Fruit fly (Drosophila melanogaster): Measurements from ENCODE around the gene CG2924.

The CG2924 gene

dm6 chrX:2318369-2318768, 47.8 kb upstream of the CG2924 start (continued):
- TF ChIP-seq CG14860 (GFP tag; IDR thresholded peaks at IDR 0.05; ENCODE audit: partially characterized antibody) (no peak), trh (GFP tag; optimal IDR thresholded peaks at IDR 0.05) (no peak), ash1 (GFP tag; optimal IDR thresholded peaks at IDR 0.05) (no peak), sob (GFP tag; IDR thresholded peaks at IDR 0.05) (peak; percentile 58; the same call in 1 of the 2 replicates), CG10274 (GFP tag; optimal IDR thresholded peaks at IDR 0.05) (no peak), Atf3 (GFP tag; optimal IDR thresholded peaks at IDR 0.05) (no peak), D (optimal IDR thresholded peaks at IDR 0.05) (no peak), D (GFP tag; optimal IDR thresholded peaks at IDR 0.05) (peak; percentile 55), row (GFP tag; IDR thresholded peaks at IDR 0.05) (peak; percentile 89), unc-4 (GFP tag; IDR thresholded peaks at IDR 0.05; ENCODE audit: partially characterized antibody) (no peak), fru (optimal IDR thresholded peaks at IDR 0.05) (no peak), Poxn (GFP tag; IDR thresholded peaks at IDR 0.05) (no peak), CG43689 (GFP tag; IDR thresholded peaks at IDR 0.05) (no peak), Myb (GFP tag; optimal IDR thresholded peaks at IDR 0.05) (no peak), CG4820 (GFP tag; optimal IDR thresholded peaks at IDR 0.05) (peak; percentile 40), Sox100B (GFP tag; optimal IDR thresholded peaks at IDR 0.05) (no peak), CG2129 (GFP tag; IDR thresholded peaks at IDR 0.05; ENCODE audit: partially characterized antibody) (no peak), klu (GFP tag; IDR thresholded peaks at IDR 0.05) (no peak), CG11695 (GFP tag; IDR thresholded peaks at IDR 0.05) (no peak; the same call in 2 of the 3 replicates), Bdp1 (GFP tag; optimal IDR thresholded peaks at IDR 0.05) (no peak), CG32767 (GFP tag; IDR thresholded peaks at IDR 0.05) (no peak; the same call in 1 of the 2 replicates), schlank (tag; optimal IDR thresholded peaks at IDR 0.05) (no peak), ken (GFP tag; IDR thresholded peaks at IDR 0.05) (peak; percentile 78), Mrtf (GFP tag; IDR thresholded peaks at IDR 0.05) (peak; percentile 71), PHDP (tag; optimal IDR thresholded peaks at IDR 0.05) (peak; percentile 19), C15 (GFP tag; IDR thresholded peaks at IDR 0.05) (peak; percentile 52; the same call in 1 of the 3 replicates), CG2889 (GFP tag; IDR thresholded peaks at IDR 0.05) (no peak), Doc3 (GFP tag; IDR thresholded peaks at IDR 0.05; ENCODE audit: partially characterized antibody) (no peak), ci (GFP tag; IDR thresholded peaks at IDR 0.05) (peak; percentile 86), CG6175 (GFP tag; IDR thresholded peaks at IDR 0.05) (no peak), CG15601 (tag; optimal IDR thresholded peaks at IDR 0.05) (peak; percentile 43), E2f2 (GFP tag; IDR thresholded peaks at IDR 0.05) (0 out of 2 replicates have a peak, but pooled peaks have one; percentile 23), CG3407 (GFP tag; optimal IDR thresholded peaks at IDR 0.05) (no peak), CG7839 (tag; optimal IDR thresholded peaks at IDR 0.05) (peak; percentile 29), MESR4 (GFP tag; optimal IDR thresholded peaks at IDR 0.05) (no peak), CG18764 (GFP tag; optimal IDR thresholded peaks at IDR 0.05) (no peak), HLH54F (GFP tag; optimal IDR thresholded peaks at IDR 0.05) (no peak), ab (GFP tag; optimal IDR thresholded peaks at IDR 0.05) (no peak), luna (GFP tag; optimal IDR thresholded peaks at IDR 0.05) (no peak), CG6683 (GFP tag; optimal IDR thresholded peaks at IDR 0.05) (no peak), br (optimal IDR thresholded peaks at IDR 0.05) (no peak), fu2 (GFP tag; optimal IDR thresholded peaks at IDR 0.05) (no peak), CG14965 (GFP tag; optimal IDR thresholded peaks at IDR 0.05; ENCODE audit: borderline replicate concordance) (peak; percentile 17), Gug (GFP tag; IDR thresholded peaks at IDR 0.05) (peak; percentile 59; the same call in 2 of the 4 replicates), CG12744 (GFP tag; optimal IDR thresholded peaks at IDR 0.05) (no peak), CG7372 (GFP tag; IDR thresholded peaks at IDR 0.05) (peak; percentile 53; the same call in 1 of the 2 replicates), salm (tag; optimal IDR thresholded peaks at IDR 0.05) (no peak), CG10462 (GFP tag; optimal IDR thresholded peaks at IDR 0.05) (no peak), Dip2 (GFP tag; IDR thresholded peaks at IDR 0.05) (no peak), CG7928 (GFP tag; optimal IDR thresholded peaks at IDR 0.05) (no peak), gro (GFP tag; optimal IDR thresholded peaks at IDR 0.05) (no peak), CG6765 (GFP tag; optimal IDR thresholded peaks at IDR 0.05) (no peak), CG12299 (tag; optimal IDR thresholded peaks at IDR 0.05) (no peak)

Measured in whole organism, embryonic.